Worm (Caenorhabditis elegans): ENCODE data around the gene zip-5.

- no peak for TF ChIP-seq him-1 (tag; optimal IDR thresholded peaks at IDR 0.05)
- no peak for TF ChIP-seq W03F9.2 (tag; optimal IDR thresholded peaks at IDR 0.05)
These were observed 9.0 kb downstream of the zip-5 start for ce11 chrV:13273302-13273701.
